Fruit fly (Drosophila melanogaster): ENCODE data around the gene term.

dm6 chr3L:18638487-18638886, 44.9 kb upstream of the term start:
- TF ChIP-seq Sin3A (optimal IDR thresholded peaks at IDR 0.05) (no peak), psq (optimal IDR thresholded peaks at IDR 0.05) (no peak), insv (optimal IDR thresholded peaks at IDR 0.05) (no peak), h (optimal IDR thresholded peaks at IDR 0.05) (no peak), Myc (optimal IDR thresholded peaks at IDR 0.05) (no peak), ttk (optimal IDR thresholded peaks at IDR 0.05) (no peak)
